Worm (Caenorhabditis elegans): ENCODE results near the gene plpp-1.3.

plpp-1.3 gene

ce11 chrX:10684533-10684932 is 10.6 kb upstream of the plpp-1.3 start (continued):
- TF ChIP-seq nhr-76 (tag; optimal IDR thresholded peaks at IDR 0.05) (no peak), tbx-2 (tag; optimal IDR thresholded peaks at IDR 0.05) (peak; percentile 49), efl-1 (optimal IDR thresholded peaks at IDR 0.05) (peak in 1 of 2 experiments; percentile 5), efl-1 (GFP tag; optimal IDR thresholded peaks at IDR 0.05 in 1 of 2) (no peak), mdl-1 (tag; optimal IDR thresholded peaks at IDR 0.05) (peak in 1 of 2 experiments; percentile 53), aly-2 (tag; optimal IDR thresholded peaks at IDR 0.05) (no peak), nhr-19 (GFP tag; conservative IDR thresholded peaks at IDR 0.05) (peak; percentile 62), mep-1 (tag; optimal IDR thresholded peaks at IDR 0.05) (peak; percentile 61), pag-3 (tag; optimal IDR thresholded peaks at IDR 0.05; ENCODE audit: borderline replicate concordance, insufficient read depth) (no peak), zag-1 (tag; optimal IDR thresholded peaks at IDR 0.05) (no peak), vab-15 (tag; optimal IDR thresholded peaks at IDR 0.05) (no peak), pax-3 (tag; optimal IDR thresholded peaks at IDR 0.05) (no peak), ztf-11 (tag; optimal IDR thresholded peaks at IDR 0.05) (no peak), unc-86 (tag; optimal IDR thresholded peaks at IDR 0.05) (no peak), egl-27 (tag; optimal IDR thresholded peaks at IDR 0.05) (no peak), unc-30 (tag; optimal IDR thresholded peaks at IDR 0.05) (no peak), fkh-10 (GFP tag; optimal IDR thresholded peaks at IDR 0.05) (no peak), ets-5 (GFP tag; IDR thresholded peaks at IDR 0.05) (no peak), ces-1 (GFP tag; optimal IDR thresholded peaks at IDR 0.05) (no peak), tlp-1 (tag; optimal IDR thresholded peaks at IDR 0.05) (no peak), mef-2 (tag; optimal IDR thresholded peaks at IDR 0.05) (no peak), ceh-63 (GFP tag; optimal IDR thresholded peaks at IDR 0.05) (no peak), zip-4 (GFP tag; optimal IDR thresholded peaks at IDR 0.05) (no peak), nhr-47 (tag; optimal IDR thresholded peaks at IDR 0.05) (peak; percentile 40), ceh-90 (tag; optimal IDR thresholded peaks at IDR 0.05) (no peak), alr-1 (tag; optimal IDR thresholded peaks at IDR 0.05; ENCODE audit: borderline replicate concordance) (no peak), elt-3 (tag; optimal IDR thresholded peaks at IDR 0.05) (peak in 2 of 6 experiments; percentile 32 to 54), pqm-1 (tag; optimal IDR thresholded peaks at IDR 0.05) (no peak), hpl-2 (GFP tag; optimal IDR thresholded peaks at IDR 0.05) (no peak), nhr-71 (tag; optimal IDR thresholded peaks at IDR 0.05) (peak; percentile 84), nhr-84 (tag; optimal IDR thresholded peaks at IDR 0.05) (no peak), hlh-4 (tag; optimal IDR thresholded peaks at IDR 0.05) (no peak), nhr-90 (tag; optimal IDR thresholded peaks at IDR 0.05; ENCODE audit: poor library complexity) (peak; percentile 57), lsy-2 (tag; optimal IDR thresholded peaks at IDR 0.05) (peak; percentile 3 to 73), irx-1 (tag; optimal IDR thresholded peaks at IDR 0.05) (peak; percentile 4), ztf-4 (tag; optimal IDR thresholded peaks at IDR 0.05) (peak; percentile 12), snu-23 (GFP tag; optimal IDR thresholded peaks at IDR 0.05) (peak; percentile 82), lin-35 (GFP tag; optimal IDR thresholded peaks at IDR 0.05) (peak; percentile 37 to 75), grh-1 (GFP tag; IDR thresholded peaks at IDR 0.05) (no peak), ceh-88 (GFP tag; IDR thresholded peaks at IDR 0.05) (no peak), dpl-1 (GFP tag; optimal IDR thresholded peaks at IDR 0.05) (no peak), dsc-1 (tag; optimal IDR thresholded peaks at IDR 0.05) (peak; percentile 41), sup-37 (GFP tag; optimal IDR thresholded peaks at IDR 0.05) (peak; percentile 44)

DNA sequence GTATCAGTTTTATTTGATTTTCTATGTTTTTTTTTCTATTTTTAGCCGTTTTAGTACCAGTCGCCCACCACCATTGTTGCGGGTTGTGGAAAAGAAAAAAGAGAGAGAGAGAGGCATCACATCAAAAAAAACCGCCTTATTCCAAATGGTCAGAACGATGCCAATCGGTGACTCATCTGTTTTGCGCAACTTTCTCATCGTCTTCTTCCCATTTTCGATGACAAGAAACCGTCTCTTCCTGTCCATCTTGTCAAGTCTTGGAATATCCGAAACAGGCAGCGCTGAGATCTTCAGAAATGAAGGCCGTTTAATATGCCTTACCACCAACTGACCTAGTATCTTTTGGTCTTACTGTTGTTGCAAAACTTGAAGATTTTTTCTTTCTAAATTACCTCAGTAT is 8.6 kb upstream of the plpp-1.3 start:
- no peak for TF ChIP-seq nhr-47 (tag; optimal IDR thresholded peaks at IDR 0.05)
- peak in 2 of 6 experiments; percentile 32 to 49 for TF ChIP-seq elt-3 (tag; optimal IDR thresholded peaks at IDR 0.05)
- TF ChIP-seq blmp-1 (tag; optimal IDR thresholded peaks at IDR 0.05), result peak; percentile 97
- TF ChIP-seq lin-14 (GFP tag; optimal IDR thresholded peaks at IDR 0.05), result peak; percentile 44
- no peak for TF ChIP-seq snu-23 (GFP tag; optimal IDR thresholded peaks at IDR 0.05)
- TF ChIP-seq nhr-11 (tag; optimal IDR thresholded peaks at IDR 0.05), result no peak
- peak; percentile 80 for TF ChIP-seq nhr-85 (tag)
- no peak for TF ChIP-seq hpl-2 (GFP tag; optimal IDR thresholded peaks at IDR 0.05)
- TF ChIP-seq mep-1 (tag; optimal IDR thresholded peaks at IDR 0.05), result peak; percentile 47
